Worm (Caenorhabditis elegans): ENCODE results near the gene C02B8.1.
"Not testable (repeated sequence)": the region's sequence is repeated elsewhere in the genome, so short reads cannot be mapped to it uniquely, and the experiment has no call there.

ce11 chrX:8181590-8182311 is 34.3 kb downstream of the C02B8.1 start, which contains the start of gene C17H11.4:
- TF ChIP-seq ceh-9, ceh-14, sox-4 (tag; optimal IDR thresholded peaks at IDR 0.05): not testable (repeated sequence)

Measured in whole organism, late embryonic.